Fruit fly (Drosophila melanogaster) whole organism, embryonic: ENCODE measurements around the gene Vps37B.

Experiments
- C15 ChIP-seq: fragments of 200-800 bp; sonication (Bioruptor generic); IDR thresholded peaks from 3 replicates; pipeline ENCODE4 v1.3.6; 2022; ENCODE audit warnings: missing biosample characterization, missing genetic modification characterization
- CG12769 ChIP-seq: fragments of 200-800 bp; sonication (Bioruptor generic); optimal IDR thresholded peaks from 2 replicates; lab custom pipeline; 2019; ENCODE audit warnings: missing biosample characterization, mild to moderate bottlenecking, missing genetic modification characterization, moderate library complexity
- CG12942 ChIP-seq: fragments of 200-800 bp; sonication (Bioruptor generic); optimal IDR thresholded peaks from 3 replicates; lab custom pipeline; 2016; ENCODE audit warnings: missing biosample characterization, missing genetic modification characterization
- CG15011 ChIP-seq: fragments of 200-800 bp; sonication (Bioruptor generic); optimal IDR thresholded peaks from 3 replicates; lab custom pipeline; 2018; ENCODE audit warnings: missing biosample characterization, mild to moderate bottlenecking, missing genetic modification characterization
- CG15514 ChIP-seq: fragments of 200-800 bp; sonication (Bioruptor generic); optimal IDR thresholded peaks from 3 replicates; lab custom pipeline; 2017; ENCODE audit warnings: missing biosample characterization, missing genetic modification characterization, mild to moderate bottlenecking, moderate library complexity, missing genetic modification reagents
- CG18262 ChIP-seq: fragments of 200-800 bp; optimal IDR thresholded peaks from 3 replicates; lab custom pipeline; 2019; ENCODE audit warnings: missing biosample characterization, mild to moderate bottlenecking, missing genetic modification characterization, moderate library complexity
- CG1832 ChIP-seq: fragments of 200-800 bp; sonication (Bioruptor generic); optimal IDR thresholded peaks from 2 replicates; lab custom pipeline; 2017; ENCODE audit warnings: missing biosample characterization, mild to moderate bottlenecking, missing genetic modification characterization, inconsistent platforms
- CG2199 ChIP-seq: fragments of 200-800 bp; sonication (Bioruptor generic); IDR thresholded peaks from 3 replicates; pipeline ENCODE4 v1.3.6; 2022; ENCODE audit warnings: missing biosample characterization, missing genetic modification characterization
- CG31441 ChIP-seq: fragments of 200-800 bp; sonication (Bioruptor generic); IDR thresholded peaks from 2 replicates; pipeline ENCODE4 v1.3.6; 2022; ENCODE audit warnings: missing biosample characterization, missing genetic modification characterization
- CG3407 ChIP-seq: fragments of 200-800 bp; sonication (Bioruptor generic); optimal IDR thresholded peaks from 2 replicates; lab custom pipeline; 2018; ENCODE audit warnings: missing biosample characterization, mild to moderate bottlenecking, missing genetic modification characterization
- CG4854 ChIP-seq: fragments of 200-800 bp; sonication (Bioruptor generic); optimal IDR thresholded peaks from 2 replicates; lab custom pipeline; 2016; ENCODE audit warnings: missing biosample characterization, missing genetic modification characterization, inconsistent platforms
- CG6765 ChIP-seq: fragments of 200-800 bp; sonication (Bioruptor generic); optimal IDR thresholded peaks from 3 replicates; lab custom pipeline; 2017; ENCODE audit warnings: missing biosample characterization, mild to moderate bottlenecking, missing genetic modification characterization
- CG6813 ChIP-seq: fragments of 200-800 bp; sonication (Bioruptor generic); optimal IDR thresholded peaks from 2 replicates; lab custom pipeline; 2017; ENCODE audit warnings: missing biosample characterization, missing genetic modification characterization, mild to moderate bottlenecking, moderate library complexity, missing genetic modification reagents
- CG8944 ChIP-seq: fragments of 200-800 bp; sonication (Bioruptor generic); optimal IDR thresholded peaks from 3 replicates; lab custom pipeline; 2016; ENCODE audit warnings: missing biosample characterization, missing genetic modification characterization
- Chrac-16 ChIP-seq: fragments of 200-800 bp; sonication (Bioruptor generic); optimal IDR thresholded peaks from 3 replicates; lab custom pipeline; 2016; ENCODE audit warnings: missing biosample characterization, missing genetic modification characterization
- Doc2 ChIP-seq: fragments of 200-800 bp; sonication (Bioruptor generic); IDR thresholded peaks from 2 replicates; pipeline ENCODE4 v1.3.6; 2022; ENCODE audit warnings: missing biosample characterization, missing genetic modification characterization
- Fer3 ChIP-seq: fragments of 200-800 bp; sonication (Bioruptor generic); optimal IDR thresholded peaks from 2 replicates; lab custom pipeline; 2018; ENCODE audit warnings: missing biosample characterization, mild to moderate bottlenecking, missing genetic modification characterization, moderate library complexity
- HLH54F ChIP-seq: fragments of 200-800 bp; sonication (Bioruptor generic); optimal IDR thresholded peaks from 3 replicates; lab custom pipeline; 2016; ENCODE audit warnings: missing biosample characterization, missing genetic modification characterization
- HLHmδ ChIP-seq: fragments of 200-800 bp; sonication (Bioruptor generic); optimal IDR thresholded peaks from 2 replicates; lab custom pipeline; 2018; ENCODE audit warnings: missing biosample characterization, mild to moderate bottlenecking, missing genetic modification characterization, moderate library complexity
- HmgD ChIP-seq: fragments of 200-800 bp; sonication (Bioruptor generic); optimal IDR thresholded peaks from 3 replicates; lab custom pipeline; 2016; ENCODE audit warnings: missing biosample characterization, missing genetic modification characterization
- Hmr ChIP-seq: fragments of 200-800 bp; sonication (Bioruptor generic); optimal IDR thresholded peaks from 3 replicates; lab custom pipeline; 2017; ENCODE audit warnings: mild to moderate bottlenecking, missing biosample characterization, missing genetic modification reagents, missing genetic modification characterization
- Jarid2 ChIP-seq: fragments of 200-800 bp; sonication (Bioruptor generic); optimal IDR thresholded peaks from 3 replicates; lab custom pipeline; 2017; ENCODE audit warnings: mild to moderate bottlenecking, missing biosample characterization, missing genetic modification reagents, missing genetic modification characterization
- NC2β ChIP-seq: fragments of 200-800 bp; sonication (Bioruptor generic); optimal IDR thresholded peaks from 2 replicates; lab custom pipeline; 2016; ENCODE audit warnings: missing biosample characterization, missing genetic modification characterization
- Sry-β ChIP-seq: fragments of 200-800 bp; sonication (Bioruptor generic); optimal IDR thresholded peaks from 2 replicates; lab custom pipeline; 2018; ENCODE audit warnings: missing biosample characterization, mild to moderate bottlenecking, missing genetic modification characterization, moderate library complexity
- Tbp ChIP-seq: fragments of >200 bp; optimal IDR thresholded peaks from 2 replicates; lab custom pipeline; 2018; ENCODE audit warnings: missing biosample characterization, missing genetic modification characterization
- bigmax ChIP-seq: fragments of 200-800 bp; sonication (Bioruptor generic); optimal IDR thresholded peaks from 2 replicates; lab custom pipeline; 2018; ENCODE audit warnings: missing biosample characterization, mild to moderate bottlenecking, missing genetic modification characterization
- bsh ChIP-seq, 2 experiments: fragments of 200-800 bp; sonication (Bioruptor generic); optimal IDR thresholded peaks; 2 replicates each; lab custom pipeline; 2017 to 2018; ENCODE audit warnings: mild to moderate bottlenecking in 2 of 2, missing biosample characterization in 2 of 2, missing genetic modification characterization in 2 of 2, moderate library complexity in 1 of 2
- chn ChIP-seq: fragments of 200-800 bp; sonication (Bioruptor generic); optimal IDR thresholded peaks from 2 replicates; lab custom pipeline; 2016; ENCODE audit warnings: missing biosample characterization, missing genetic modification characterization
- crp ChIP-seq, 2 experiments: fragments of 200-800 bp; sonication (Bioruptor generic); optimal IDR thresholded peaks; 2 replicates in 1 of 2; 3 replicates in 1 of 2; lab custom pipeline; 2017; ENCODE audit warnings: missing biosample characterization in 2 of 2, missing genetic modification characterization in 2 of 2, mild to moderate bottlenecking in 1 of 2, moderate library complexity in 1 of 2
- dati ChIP-seq: fragments of 200-800 bp; sonication (Bioruptor generic); IDR thresholded peaks from 2 replicates; pipeline ENCODE4 v1.3.6; 2022; ENCODE audit warnings: missing biosample characterization, missing genetic modification characterization
- dmrt99B ChIP-seq: fragments of 200-800 bp; sonication (Bioruptor generic); optimal IDR thresholded peaks from 2 replicates; lab custom pipeline; 2018; ENCODE audit warnings: missing biosample characterization, mild to moderate bottlenecking, missing genetic modification characterization, moderate library complexity
- dpn ChIP-seq, 2 experiments: fragments of 200-800 bp; sonication (Bioruptor generic); optimal IDR thresholded peaks; 3 replicates each; lab custom pipeline; 2016; ENCODE audit warnings: missing biosample characterization in 2 of 2, missing genetic modification characterization in 2 of 2
- emc ChIP-seq: fragments of 200-800 bp; sonication (Bioruptor generic); optimal IDR thresholded peaks from 2 replicates; lab custom pipeline; 2016; ENCODE audit warnings: missing biosample characterization, missing genetic modification characterization
- fd64A ChIP-seq: fragments of 200-800 bp; sonication (Bioruptor generic); optimal IDR thresholded peaks from 3 replicates; lab custom pipeline; 2018; ENCODE audit warnings: missing biosample characterization, mild to moderate bottlenecking, missing genetic modification characterization
- gem ChIP-seq: fragments of 200-800 bp; sonication (Bioruptor generic); optimal IDR thresholded peaks from 2 replicates; lab custom pipeline; 2019; ENCODE audit warnings: missing biosample characterization, mild to moderate bottlenecking, missing genetic modification characterization, moderate library complexity
- her ChIP-seq: fragments of 200-800 bp; sonication (Bioruptor generic); optimal IDR thresholded peaks from 2 replicates; lab custom pipeline; 2016; ENCODE audit warnings: missing biosample characterization, missing genetic modification characterization
- lab ChIP-seq: fragments of 200-800 bp; sonication (Bioruptor generic); optimal IDR thresholded peaks from 3 replicates; lab custom pipeline; 2017; ENCODE audit warnings: missing biosample characterization, missing genetic modification characterization, mild to moderate bottlenecking, moderate library complexity, missing genetic modification reagents
- mirr ChIP-seq: fragments of 200-800 bp; sonication (Bioruptor generic); optimal IDR thresholded peaks from 3 replicates; lab custom pipeline; 2018; ENCODE audit warnings: missing biosample characterization, mild to moderate bottlenecking, missing genetic modification characterization
- pzg ChIP-seq: fragments of 200-800 bp; sonication (Bioruptor generic); optimal IDR thresholded peaks from 3 replicates; lab custom pipeline; 2018; ENCODE audit warnings: missing biosample characterization, mild to moderate bottlenecking, missing genetic modification characterization, moderate library complexity
- sc ChIP-seq, 3 experiments: fragments of >200 bp in 2 of 3; fragments of 200-800 bp in 1 of 3; sonication (Bioruptor generic) in 1 of 3; optimal IDR thresholded peaks; 2 replicates in 2 of 3; 3 replicates in 1 of 3; lab custom pipeline; 2017; ENCODE audit warnings: mild to moderate bottlenecking in 1 of 3, missing biosample characterization in 1 of 3, missing genetic modification characterization in 1 of 3, missing genetic modification reagents in 1 of 3
- sisA ChIP-seq: fragments of 200-800 bp; sonication (Bioruptor generic); IDR thresholded peaks from 2 replicates; pipeline ENCODE4 v1.3.6; 2022; ENCODE audit warnings: missing biosample characterization, missing genetic modification characterization
- slbo ChIP-seq: fragments of 200-800 bp; sonication (Bioruptor generic); IDR thresholded peaks from 2 replicates; pipeline ENCODE4 v1.3.6; 2022; ENCODE audit warnings: missing biosample characterization, missing genetic modification characterization
- stwl ChIP-seq: fragments of 200-800 bp; sonication (Bioruptor generic); optimal IDR thresholded peaks from 3 replicates; lab custom pipeline; 2018; ENCODE audit warnings: missing biosample characterization, mild to moderate bottlenecking, missing genetic modification characterization, moderate library complexity
- tap ChIP-seq: fragments of 200-800 bp; optimal IDR thresholded peaks from 3 replicates; lab custom pipeline; 2019; ENCODE audit warnings: missing biosample characterization, mild to moderate bottlenecking, missing genetic modification characterization, moderate library complexity
- tx ChIP-seq: fragments of 200-800 bp; sonication (Bioruptor generic); optimal IDR thresholded peaks from 2 replicates; lab custom pipeline; 2016; ENCODE audit warnings: missing biosample characterization, missing genetic modification characterization
- wdn ChIP-seq: fragments of 200-800 bp; sonication (Bioruptor generic); IDR thresholded peaks from 2 replicates; pipeline ENCODE4 v1.3.6; 2022; ENCODE audit warnings: missing biosample characterization, missing genetic modification characterization
- zf30C ChIP-seq: fragments of 200-800 bp; sonication (Bioruptor generic); optimal IDR thresholded peaks from 3 replicates; lab custom pipeline; 2018; ENCODE audit warnings: missing biosample characterization, mild to moderate bottlenecking, missing genetic modification characterization

Vps37B gene

dm6 chr3R:5263311-5264250 lies 37.6 kb downstream of the Vps37B start (continued):
- no peak for TF ChIP-seq Doc2
- TF ChIP-seq tap: peak; percentile 79
- TF ChIP-seq lab: peak; percentile 88
- TF ChIP-seq dati: peak; percentile 27; the same call in 1 of the 2 replicates
- TF ChIP-seq CG4854 (GFP tag; lab: Kevin White, UChicago): peak; percentile 23
- TF ChIP-seq CG3407 (GFP tag; lab: Kevin White, UChicago): peak; percentile 43
- TF ChIP-seq wdn: peak; percentile 24; the same call in 1 of the 2 replicates
- TF ChIP-seq dmrt99B (tag; lab: Kevin White, UChicago): peak; percentile 90
- peak; percentile 73 for TF ChIP-seq Fer3 (tag; lab: Kevin White, UChicago)
- peak; percentile 11 to 82 for TF ChIP-seq dpn (GFP tag; optimal IDR thresholded peaks at IDR 0.05; lab: Kevin White, UChicago)
- TF ChIP-seq emc (GFP tag; lab: Kevin White, UChicago): no peak
- TF ChIP-seq CG1832 (GFP tag; lab: Kevin White, UChicago): no peak
- peak; percentile 46 for TF ChIP-seq CG8944
- TF ChIP-seq bsh (GFP tag; optimal IDR thresholded peaks at IDR 0.05; lab: Kevin White, UChicago): peak; percentile 42 to 82
- TF ChIP-seq zf30C (GFP tag; lab: Kevin White, UChicago): peak; percentile 92
- peak; percentile 92 for TF ChIP-seq CG18262 (tag; lab: Kevin White, UChicago)
- TF ChIP-seq CG6765 (GFP tag; lab: Kevin White, UChicago): peak; percentile 81
- peak; percentile 70 for TF ChIP-seq CG12942 (GFP tag; lab: Kevin White, UChicago)
- peak; percentile 83; the same call in 2 of the 3 replicates for TF ChIP-seq CG2199 (GFP tag; lab: Robert Waterston, UW)
- TF ChIP-seq sisA (GFP tag; lab: Robert Waterston, UW): peak; percentile 67; the same call in 1 of the 2 replicates
- no peak for TF ChIP-seq C15 (GFP tag; lab: Robert Waterston, UW)
- TF ChIP-seq mirr (GFP tag; lab: Kevin White, UChicago): peak; percentile 69
- TF ChIP-seq tx: no peak
- TF ChIP-seq HLHmδ (GFP tag; lab: Kevin White, UChicago): no peak
- peak; percentile 76 for TF ChIP-seq slbo
- TF ChIP-seq HmgD (GFP tag; lab: Kevin White, UChicago): no peak
- no peak for TF ChIP-seq Sry-β (GFP tag; lab: Kevin White, UChicago)
- TF ChIP-seq pzg (GFP tag; lab: Kevin White, UChicago): peak; percentile 0
- TF ChIP-seq CG6813 (GFP tag; lab: Kevin White, UChicago): peak; percentile 87
- TF ChIP-seq CG15011 (GFP tag; lab: Kevin White, UChicago): no peak
- no peak for TF ChIP-seq stwl (tag; lab: Kevin White, UChicago)
- TF ChIP-seq NC2β (GFP tag; lab: Kevin White, UChicago): no peak
- TF ChIP-seq Tbp (GFP tag; lab: Kevin White, UChicago): no peak
- TF ChIP-seq bigmax (GFP tag; lab: Kevin White, UChicago): no peak
- peak; percentile 89 for TF ChIP-seq Hmr
- peak; percentile 11 for TF ChIP-seq chn (GFP tag; lab: Kevin White, UChicago)
- peak; percentile 96 for TF ChIP-seq CG31441 (GFP tag; lab: Robert Waterston, UW)
- TF ChIP-seq crp (GFP tag; optimal IDR thresholded peaks at IDR 0.05; lab: Kevin White, UChicago): peak in 1 of 2 experiments; percentile 25
- no peak for TF ChIP-seq fd64A (GFP tag; lab: Kevin White, UChicago)
- peak; percentile 54 for TF ChIP-seq Chrac-16
- peak; percentile 66 for TF ChIP-seq CG15514 (GFP tag; lab: Kevin White, UChicago)
- TF ChIP-seq CG12769: peak; percentile 81
- TF ChIP-seq HLH54F (GFP tag; lab: Kevin White, UChicago): no peak
- no peak for TF ChIP-seq sc (optimal IDR thresholded peaks at IDR 0.05; lab: Kevin White, UChicago)
- peak; percentile 81 for TF ChIP-seq sc (GFP tag; optimal IDR thresholded peaks at IDR 0.05; lab: Kevin White, UChicago)
- TF ChIP-seq gem (tag; lab: Kevin White, UChicago): peak; percentile 94
- peak; percentile 48 for TF ChIP-seq Jarid2 (GFP tag; lab: Kevin White, UChicago)
- TF ChIP-seq her: no peak
